Fruit fly (Drosophila melanogaster): ENCODE results near the gene Dus4.
A peak's percentile ranks its signal among the peaks of the same experiment; 100 is the strongest.

The Dus4 gene

dm6 chr2L:19048912-19049311, 14.2 kb upstream of the Dus4 start, which contains the start of gene CG10470 (continued):
- TF ChIP-seq hkb (optimal IDR thresholded peaks at IDR 0.05) (no peak), hkb (GFP tag; IDR thresholded peaks at IDR 0.05) (no peak), CG1603 (tag; optimal IDR thresholded peaks at IDR 0.05) (peak; percentile 20), tna (GFP tag; IDR thresholded peaks at IDR 0.05; ENCODE audit: partially characterized antibody) (peak; percentile 53), Ptx1 (GFP tag; IDR thresholded peaks at IDR 0.05) (no peak), grau (tag; optimal IDR thresholded peaks at IDR 0.05) (peak; percentile 26), CG4854 (GFP tag; optimal IDR thresholded peaks at IDR 0.05) (no peak), Max (GFP tag; optimal IDR thresholded peaks at IDR 0.05) (no peak), trem (tag; optimal IDR thresholded peaks at IDR 0.05) (no peak), CG31388 (GFP tag; optimal IDR thresholded peaks at IDR 0.05) (no peak), CG1832 (GFP tag; optimal IDR thresholded peaks at IDR 0.05) (no peak), eyg (GFP tag; optimal IDR thresholded peaks at IDR 0.05) (no peak), CG13296 (GFP tag; optimal IDR thresholded peaks at IDR 0.05) (no peak), CG11456 (GFP tag; IDR thresholded peaks at IDR 0.05) (no peak), CG33557 (GFP tag; optimal IDR thresholded peaks at IDR 0.05) (no peak), Gsc (GFP tag; IDR thresholded peaks at IDR 0.05) (no peak), YL-1 (GFP tag; optimal IDR thresholded peaks at IDR 0.05) (peak; percentile 29), Ssrp (tag; optimal IDR thresholded peaks at IDR 0.05) (no peak), Hr3 (GFP tag; optimal IDR thresholded peaks at IDR 0.05) (no peak), tap (tag; optimal IDR thresholded peaks at IDR 0.05) (no peak), ara (GFP tag; IDR thresholded peaks at IDR 0.05) (no peak), Blimp-1 (GFP tag; optimal IDR thresholded peaks at IDR 0.05) (peak; percentile 12), Scr (GFP tag; IDR thresholded peaks at IDR 0.05; ENCODE audit: partially characterized antibody) (peak; percentile 83), MESR4 (GFP tag; optimal IDR thresholded peaks at IDR 0.05) (peak; percentile 70), fd96Cb (tag; optimal IDR thresholded peaks at IDR 0.05) (no peak), CG6683 (GFP tag; optimal IDR thresholded peaks at IDR 0.05) (no peak), gcm (GFP tag; optimal IDR thresholded peaks at IDR 0.05) (peak; percentile 9), CG31365 (tag; optimal IDR thresholded peaks at IDR 0.05) (no peak), CG14965 (GFP tag; optimal IDR thresholded peaks at IDR 0.05; ENCODE audit: borderline replicate concordance) (no peak), HLH3B (GFP tag; IDR thresholded peaks at IDR 0.05) (no peak), NK7.1 (GFP tag; optimal IDR thresholded peaks at IDR 0.05) (no peak), Trl (optimal IDR thresholded peaks at IDR 0.05) (no peak), Trl (GFP tag; optimal IDR thresholded peaks at IDR 0.05) (no peak), CG10147 (GFP tag; optimal IDR thresholded peaks at IDR 0.05) (peak; percentile 13), CG14860 (GFP tag; IDR thresholded peaks at IDR 0.05; ENCODE audit: partially characterized antibody) (peak; percentile 79), CG15073 (GFP tag; optimal IDR thresholded peaks at IDR 0.05) (no peak), maf-S (GFP tag; optimal IDR thresholded peaks at IDR 0.05) (no peak), CG9876 (GFP tag; optimal IDR thresholded peaks at IDR 0.05) (no peak), CG9609 (GFP tag; optimal IDR thresholded peaks at IDR 0.05) (no peak), CG7987 (GFP tag; optimal IDR thresholded peaks at IDR 0.05) (no peak), CoRest (tag; optimal IDR thresholded peaks at IDR 0.05) (peak; percentile 34), btn (GFP tag; optimal IDR thresholded peaks at IDR 0.05) (no peak), knrl (GFP tag; IDR thresholded peaks at IDR 0.05; ENCODE audit: partially characterized antibody) (peak; percentile 70; the same call in 2 of the 3 replicates), HmgZ (tag; optimal IDR thresholded peaks at IDR 0.05) (no peak), mld (GFP tag; IDR thresholded peaks at IDR 0.05; ENCODE audit: partially characterized antibody) (peak; percentile 11; the same call in 1 of the 3 replicates), ash1 (GFP tag; optimal IDR thresholded peaks at IDR 0.05) (no peak), NC2α (GFP tag; optimal IDR thresholded peaks at IDR 0.05) (no peak), corto (GFP tag; optimal IDR thresholded peaks at IDR 0.05) (no peak), Jarid2 (GFP tag; optimal IDR thresholded peaks at IDR 0.05) (no peak), B-H1 (GFP tag; IDR thresholded peaks at IDR 0.05) (no peak), twi (tag; optimal IDR thresholded peaks at IDR 0.05) (no peak)

All from whole organism, embryonic.